Fruit fly (Drosophila melanogaster) whole organism, embryonic: ENCODE data around the gene CG12177.
A peak's percentile ranks its signal among the peaks of the same experiment; 100 is the strongest.

ENCODE experiments used
- Asciz ChIP-seq: fragments of 200-800 bp; sonication (Bioruptor generic); optimal IDR thresholded peaks from 2 replicates; lab custom pipeline; 2017; ENCODE audit warnings: missing biosample characterization, mild to moderate bottlenecking, missing genetic modification characterization, missing genetic modification reagents
- BtbVII ChIP-seq: fragments of 200-800 bp; sonication (Bioruptor generic); optimal IDR thresholded peaks from 3 replicates; lab custom pipeline; 2017; ENCODE audit warnings: missing biosample characterization, mild to moderate bottlenecking, missing genetic modification characterization
- CG10209 ChIP-seq: fragments of 200-800 bp; sonication (Bioruptor generic); optimal IDR thresholded peaks from 3 replicates; lab custom pipeline; 2017; ENCODE audit warnings: missing biosample characterization, mild to moderate bottlenecking, missing genetic modification characterization, missing genetic modification reagents
- CG12299 ChIP-seq: fragments of 200-800 bp; sonication (Bioruptor generic); optimal IDR thresholded peaks from 2 replicates; lab custom pipeline; 2018; ENCODE audit warnings: missing biosample characterization, mild to moderate bottlenecking, missing genetic modification characterization
- CG13296 ChIP-seq: fragments of 200-800 bp; sonication (Bioruptor generic); optimal IDR thresholded peaks from 3 replicates; lab custom pipeline; 2018; ENCODE audit warnings: missing biosample characterization, mild to moderate bottlenecking, missing genetic modification characterization
- CG13624 ChIP-seq: fragments of 200-800 bp; sonication (Bioruptor generic); optimal IDR thresholded peaks from 2 replicates; lab custom pipeline; 2016; ENCODE audit warnings: missing biosample characterization, missing genetic modification characterization
- CG15011 ChIP-seq: fragments of 200-800 bp; sonication (Bioruptor generic); optimal IDR thresholded peaks from 3 replicates; lab custom pipeline; 2018; ENCODE audit warnings: missing biosample characterization, mild to moderate bottlenecking, missing genetic modification characterization
- CG18599 ChIP-seq: fragments of 200-800 bp; sonication (Bioruptor generic); optimal IDR thresholded peaks from 3 replicates; lab custom pipeline; 2017; ENCODE audit warnings: missing biosample characterization, missing genetic modification characterization, mild to moderate bottlenecking, moderate library complexity, missing genetic modification reagents
- CG18619 ChIP-seq: fragments of 200-800 bp; sonication (Bioruptor generic); optimal IDR thresholded peaks from 3 replicates; lab custom pipeline; 2017; ENCODE audit warnings: missing biosample characterization, mild to moderate bottlenecking, missing genetic modification characterization
- CG2120 ChIP-seq: fragments of 200-800 bp; sonication (Bioruptor generic); optimal IDR thresholded peaks from 3 replicates; lab custom pipeline; 2016; ENCODE audit warnings: missing biosample characterization, missing genetic modification characterization
- CG3281 ChIP-seq: fragments of 200-800 bp; sonication (Bioruptor generic); optimal IDR thresholded peaks from 3 replicates; lab custom pipeline; 2017; ENCODE audit warnings: missing biosample characterization, mild to moderate bottlenecking, missing genetic modification characterization
- CG33213 ChIP-seq: fragments of 200-800 bp; sonication (Bioruptor generic); optimal IDR thresholded peaks from 3 replicates; lab custom pipeline; 2016; ENCODE audit warnings: missing biosample characterization, missing genetic modification characterization
- CG3407 ChIP-seq: fragments of 200-800 bp; sonication (Bioruptor generic); optimal IDR thresholded peaks from 2 replicates; lab custom pipeline; 2018; ENCODE audit warnings: missing biosample characterization, mild to moderate bottlenecking, missing genetic modification characterization
- CG3847 ChIP-seq: fragments of 200-800 bp; sonication (Bioruptor generic); IDR thresholded peaks from 2 replicates; pipeline ENCODE4 v1.3.6; 2022; ENCODE audit warnings: missing biosample characterization, missing genetic modification characterization
- CG3995 ChIP-seq: fragments of 200-800 bp; sonication (Bioruptor generic); optimal IDR thresholded peaks from 3 replicates; lab custom pipeline; 2016; ENCODE audit warnings: missing biosample characterization, missing genetic modification characterization
- CG43689 ChIP-seq: fragments of 200-800 bp; sonication (Bioruptor generic); IDR thresholded peaks from 2 replicates; pipeline ENCODE4 v1.3.6; 2022; ENCODE audit warnings: missing biosample characterization, missing genetic modification characterization
- CG4707 ChIP-seq: fragments of 200-800 bp; sonication (Bioruptor generic); optimal IDR thresholded peaks from 2 replicates; lab custom pipeline; 2018; ENCODE audit warnings: missing biosample characterization, mild to moderate bottlenecking, missing genetic modification characterization, moderate library complexity
- CG4854 ChIP-seq: fragments of 200-800 bp; sonication (Bioruptor generic); optimal IDR thresholded peaks from 2 replicates; lab custom pipeline; 2016; ENCODE audit warnings: missing biosample characterization, missing genetic modification characterization, inconsistent platforms
- CG6272 ChIP-seq: fragments of 200-800 bp; sonication (Bioruptor generic); IDR thresholded peaks from 2 replicates; pipeline ENCODE4 v1.3.6; 2022; ENCODE audit warnings: missing biosample characterization, missing genetic modification characterization
- CG7839 ChIP-seq: fragments of 200-800 bp; sonication (Bioruptor generic); optimal IDR thresholded peaks from 3 replicates; lab custom pipeline; 2018; ENCODE audit warnings: missing biosample characterization, mild to moderate bottlenecking, missing genetic modification characterization, moderate library complexity
- CG8478 ChIP-seq: fragments of >200 bp; optimal IDR thresholded peaks from 2 replicates; lab custom pipeline; 2018
- Dad ChIP-seq: fragments of 200-800 bp; sonication (Bioruptor generic); optimal IDR thresholded peaks from 3 replicates; lab custom pipeline; 2016; ENCODE audit warnings: missing biosample characterization, missing genetic modification characterization
- Dip2 ChIP-seq: fragments of 200-800 bp; sonication (Bioruptor generic); IDR thresholded peaks from 2 replicates; pipeline ENCODE4 v1.3.6; 2022; ENCODE audit warnings: missing biosample characterization, missing genetic modification characterization
- Gug ChIP-seq: fragments of 200-800 bp; sonication (Bioruptor generic); IDR thresholded peaks from 4 replicates; pipeline ENCODE4 v1.3.6; 2022; ENCODE audit warnings: missing biosample characterization, missing genetic modification characterization
- HLHmδ ChIP-seq: fragments of 200-800 bp; sonication (Bioruptor generic); optimal IDR thresholded peaks from 2 replicates; lab custom pipeline; 2018; ENCODE audit warnings: missing biosample characterization, mild to moderate bottlenecking, missing genetic modification characterization, moderate library complexity
- Hand ChIP-seq: fragments of 200-800 bp; sonication (Bioruptor generic); optimal IDR thresholded peaks from 2 replicates; lab custom pipeline; 2017; ENCODE audit warnings: mild to moderate bottlenecking, missing biosample characterization, missing genetic modification reagents, missing genetic modification characterization
- Hmr ChIP-seq: fragments of 200-800 bp; sonication (Bioruptor generic); optimal IDR thresholded peaks from 3 replicates; lab custom pipeline; 2017; ENCODE audit warnings: mild to moderate bottlenecking, missing biosample characterization, missing genetic modification reagents, missing genetic modification characterization
- Hr78 ChIP-seq, 2 experiments: fragments of 200-800 bp in 1 of 2; fragments of >200 bp in 1 of 2; sonication (Bioruptor generic) in 1 of 2; optimal IDR thresholded peaks; 2 replicates each; lab custom pipeline; 2017 to 2019; ENCODE audit warnings: missing biosample characterization in 2 of 2, missing genetic modification characterization in 2 of 2, mild to moderate bottlenecking in 1 of 2, moderate library complexity in 1 of 2
- Hsf ChIP-seq: fragments of 200-800 bp; sonication (Bioruptor generic); optimal IDR thresholded peaks from 3 replicates; lab custom pipeline; 2016; ENCODE audit warnings: missing biosample characterization, missing genetic modification characterization
- MESR4 ChIP-seq: fragments of 200-800 bp; sonication (Bioruptor generic); optimal IDR thresholded peaks from 2 replicates; lab custom pipeline; 2018; ENCODE audit warnings: missing biosample characterization, mild to moderate bottlenecking, missing genetic modification characterization, moderate library complexity
- Nf-YB ChIP-seq: fragments of 200-800 bp; sonication (Bioruptor generic); optimal IDR thresholded peaks from 3 replicates; lab custom pipeline; 2019; ENCODE audit warnings: missing biosample characterization, mild to moderate bottlenecking, missing genetic modification characterization, moderate library complexity
- Rx ChIP-seq: fragments of 200-800 bp; sonication (Bioruptor generic); IDR thresholded peaks from 2 replicates; pipeline ENCODE4 v1.3.6; 2022; ENCODE audit warnings: missing biosample characterization, missing genetic modification characterization
- Usf ChIP-seq: fragments of 200-800 bp; sonication (Bioruptor generic); optimal IDR thresholded peaks from 2 replicates; lab custom pipeline; 2017; ENCODE audit warnings: missing genotype, missing biosample characterization, missing genetic modification characterization
- ase ChIP-seq: fragments of 200-800 bp; sonication (Bioruptor generic); IDR thresholded peaks from 3 replicates; pipeline ENCODE4 v1.3.6; 2022; ENCODE audit warnings: missing biosample characterization, missing genetic modification characterization
- ato ChIP-seq: fragments of 200-800 bp; sonication (Bioruptor generic); IDR thresholded peaks from 2 replicates; pipeline ENCODE4 v1.3.6; 2022; ENCODE audit warnings: missing biosample characterization, missing genetic modification characterization; ENCODE audit not compliant: partially characterized antibody
- cwo ChIP-seq: fragments of 200-800 bp; sonication (Bioruptor generic); optimal IDR thresholded peaks from 3 replicates; lab custom pipeline; 2017; ENCODE audit warnings: missing biosample characterization, missing genetic modification characterization, mild to moderate bottlenecking, moderate library complexity, missing genetic modification reagents
- exex ChIP-seq: fragments of 200-800 bp; sonication (Bioruptor generic); optimal IDR thresholded peaks from 4 replicates; lab custom pipeline; 2018; ENCODE audit warnings: missing biosample characterization, mild to moderate bottlenecking, missing genetic modification characterization, moderate library complexity
- gem ChIP-seq: fragments of 200-800 bp; sonication (Bioruptor generic); optimal IDR thresholded peaks from 2 replicates; lab custom pipeline; 2019; ENCODE audit warnings: missing biosample characterization, mild to moderate bottlenecking, missing genetic modification characterization, moderate library complexity
- grau ChIP-seq: fragments of 200-800 bp; optimal IDR thresholded peaks from 3 replicates; lab custom pipeline; 2019; ENCODE audit warnings: missing biosample characterization, mild to moderate bottlenecking, missing genetic modification characterization, moderate library complexity
- gt ChIP-seq: fragments of 200-800 bp; sonication (Bioruptor generic); IDR thresholded peaks from 2 replicates; pipeline ENCODE4 v1.3.6; 2022; ENCODE audit warnings: missing biosample characterization, missing genetic modification characterization
- hb ChIP-seq: fragments of 200-800 bp; sonication (Bioruptor generic); IDR thresholded peaks from 3 replicates; pipeline ENCODE4 v1.3.6; 2022; ENCODE audit warnings: missing biosample characterization, missing genetic modification characterization; ENCODE audit not compliant: partially characterized antibody
- jumu ChIP-seq: fragments of 200-800 bp; sonication (Bioruptor generic); optimal IDR thresholded peaks from 3 replicates; lab custom pipeline; 2016; ENCODE audit warnings: missing biosample characterization, missing genetic modification characterization
- klu ChIP-seq: fragments of 200-800 bp; sonication (Bioruptor generic); IDR thresholded peaks from 2 replicates; pipeline ENCODE4 v1.3.6; 2022; ENCODE audit warnings: missing biosample characterization, missing genetic modification characterization
- lilli ChIP-seq: fragments of 200-800 bp; sonication (Bioruptor generic); optimal IDR thresholded peaks from 3 replicates; lab custom pipeline; 2016; ENCODE audit warnings: missing biosample characterization, missing genetic modification characterization
- lov ChIP-seq, 2 experiments: fragments of 200-800 bp in 1 of 2; fragments of >200 bp in 1 of 2; sonication (Bioruptor generic) in 1 of 2; IDR thresholded peaks in 1 of 2; optimal IDR thresholded peaks in 1 of 2; 2 replicates in 1 of 2; 3 replicates in 1 of 2; pipeline versions ENCODE4 v1.3.6 to Lab custom; 2017 to 2022; ENCODE audit warnings: missing biosample characterization in 1 of 2, missing genetic modification characterization in 1 of 2
- mld ChIP-seq: fragments of 200-800 bp; sonication (Bioruptor generic); IDR thresholded peaks from 3 replicates; pipeline ENCODE4 v1.3.6; 2022; ENCODE audit warnings: missing biosample characterization, missing genetic modification characterization; ENCODE audit not compliant: partially characterized antibody
- shn ChIP-seq: fragments of 200-800 bp; sonication (Bioruptor generic); optimal IDR thresholded peaks from 3 replicates; lab custom pipeline; 2016; ENCODE audit warnings: missing biosample characterization, missing genetic modification characterization
- so ChIP-seq: fragments of 200-800 bp; sonication (Bioruptor generic); IDR thresholded peaks from 3 replicates; pipeline ENCODE4 v1.3.6; 2022; ENCODE audit warnings: missing biosample characterization, missing genetic modification characterization
- twi ChIP-seq: fragments of 200-800 bp; optimal IDR thresholded peaks from 2 replicates; lab custom pipeline; 2019; ENCODE audit warnings: missing biosample characterization, mild to moderate bottlenecking, missing genetic modification characterization, moderate library complexity
- zfh2 ChIP-seq: fragments of 200-800 bp; sonication (Bioruptor generic); optimal IDR thresholded peaks from 2 replicates; lab custom pipeline; 2016; ENCODE audit warnings: missing biosample characterization, missing genetic modification characterization

CG12177 gene

DNA sequence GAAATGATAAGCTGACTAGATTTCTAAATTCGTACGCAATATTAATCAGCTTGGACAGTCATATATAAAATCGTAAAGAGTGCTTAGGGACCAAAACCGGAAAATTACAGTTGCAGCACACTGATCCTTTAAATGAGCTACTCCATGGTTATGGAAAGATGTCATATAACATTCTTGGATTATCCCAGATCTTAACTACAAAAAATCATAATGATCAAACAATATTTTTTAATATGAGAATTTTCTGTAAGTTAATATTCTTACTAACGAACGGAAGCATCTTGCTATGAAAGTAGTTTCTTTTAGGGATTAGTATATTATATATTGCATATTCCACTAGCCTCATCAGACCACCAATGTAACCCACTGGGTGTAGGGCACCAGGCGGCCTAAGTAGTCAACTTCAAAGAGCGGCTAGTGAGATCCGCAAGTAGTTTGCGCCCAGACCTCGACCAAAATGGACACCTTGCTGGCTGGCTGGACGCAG, 3.8 kb downstream of the CG12177 start, which contains the start of gene CG11162 (continued):
- no peak for TF ChIP-seq CG3995 (GFP tag; lab: Kevin White, UChicago)
- TF ChIP-seq gem (tag; lab: Kevin White, UChicago), result peak; percentile 40
- peak; percentile 86 for TF ChIP-seq CG18599
- peak; percentile 75 for TF ChIP-seq exex (tag; lab: Kevin White, UChicago)
- TF ChIP-seq MESR4 (GFP tag; lab: Kevin White, UChicago), result no peak
- TF ChIP-seq Asciz, result no peak
- peak; percentile 26 for TF ChIP-seq CG15011 (GFP tag; lab: Kevin White, UChicago)
- 0 out of 2 replicates have a peak, but pooled peaks have one; percentile 13 for TF ChIP-seq CG3847 (GFP tag; lab: Robert Waterston, UW)
- no peak for TF ChIP-seq Dip2
- no peak for TF ChIP-seq CG12299
- TF ChIP-seq CG33213, result no peak
- TF ChIP-seq CG18619 (GFP tag; lab: Kevin White, UChicago), result peak; percentile 6
- no peak for TF ChIP-seq twi
- TF ChIP-seq Nf-YB, result no peak
- peak; percentile 10 for TF ChIP-seq BtbVII
- peak; percentile 49 for TF ChIP-seq zfh2 (GFP tag; lab: Kevin White, UChicago)
- TF ChIP-seq CG13296 (GFP tag; lab: Kevin White, UChicago), result peak; percentile 4
- TF ChIP-seq CG6272, result no peak
- peak; percentile 58 for TF ChIP-seq grau
- TF ChIP-seq lilli (GFP tag; lab: Kevin White, UChicago), result peak; percentile 64
- TF ChIP-seq cwo (GFP tag; lab: Kevin White, UChicago), result peak; percentile 75
- no peak for TF ChIP-seq HLHmδ (GFP tag; lab: Kevin White, UChicago)
- no peak for TF ChIP-seq Dad
- TF ChIP-seq CG8478 (lab: Kevin White, UChicago), result no peak
- no peak for TF ChIP-seq hb (GFP tag; lab: Robert Waterston, UW)
- peak; percentile 12 for TF ChIP-seq CG10209 (GFP tag; lab: Kevin White, UChicago)
- TF ChIP-seq lov (optimal IDR thresholded peaks at IDR 0.05; lab: Kevin White, UChicago), result no peak
- no peak for TF ChIP-seq lov (GFP tag; IDR thresholded peaks at IDR 0.05; lab: Robert Waterston, UW)
- TF ChIP-seq CG3281 (GFP tag; lab: Kevin White, UChicago), result peak; percentile 72
- TF ChIP-seq ase (GFP tag; lab: Robert Waterston, UW), result no peak
- no peak for TF ChIP-seq so
- TF ChIP-seq CG7839 (tag; lab: Kevin White, UChicago), result peak; percentile 34
- no peak for TF ChIP-seq shn (GFP tag; lab: Kevin White, UChicago)
- TF ChIP-seq Rx (GFP tag; lab: Robert Waterston, UW), result no peak
- TF ChIP-seq Hmr (GFP tag; lab: Kevin White, UChicago), result peak; percentile 68
- TF ChIP-seq CG2120 (GFP tag; lab: Kevin White, UChicago), result peak; percentile 85
- peak; percentile 9 for TF ChIP-seq CG13624 (GFP tag; lab: Kevin White, UChicago)
- no peak for TF ChIP-seq CG4707 (GFP tag; lab: Kevin White, UChicago)
- no peak for TF ChIP-seq CG4854
- no peak for TF ChIP-seq Hr78 (GFP tag; optimal IDR thresholded peaks at IDR 0.05; lab: Kevin White, UChicago)
- TF ChIP-seq CG43689 (GFP tag; lab: Robert Waterston, UW), result no peak
- TF ChIP-seq mld, result no peak
- TF ChIP-seq Gug (GFP tag; lab: Robert Waterston, UW), result no peak
- TF ChIP-seq ato (GFP tag; lab: Robert Waterston, UW), result no peak
- TF ChIP-seq CG3407 (GFP tag; lab: Kevin White, UChicago), result no peak
- TF ChIP-seq Hand (GFP tag; lab: Kevin White, UChicago), result peak; percentile 36
- peak; percentile 29 for TF ChIP-seq Usf (GFP tag; lab: Kevin White, UChicago)
- TF ChIP-seq jumu (GFP tag; lab: Kevin White, UChicago), result no peak
- TF ChIP-seq Hsf (GFP tag; lab: Kevin White, UChicago), result no peak
- no peak for TF ChIP-seq klu
- TF ChIP-seq gt (GFP tag; lab: Robert Waterston, UW), result no peak
